Worm (Caenorhabditis elegans) whole organism, early embryonic: ENCODE data around the gene col-14.

Experiments used
- B0310.2 ChIP-seq: sonication (generic microtip); optimal IDR thresholded peaks from 2 replicates; lab custom pipeline; 2016; ENCODE audit warnings: mild to moderate bottlenecking, missing genetic modification characterization, missing compliant biosample characterization
- F13C5.2 ChIP-seq: sonication (generic microtip); optimal IDR thresholded peaks from 2 replicates; lab custom pipeline; 2017; ENCODE audit warnings: mild to moderate bottlenecking, missing genetic modification characterization, inconsistent platforms, missing compliant biosample characterization
- aly-1 ChIP-seq: sonication (generic microtip); optimal IDR thresholded peaks from 2 replicates; lab custom pipeline; 2016; ENCODE audit warnings: missing genetic modification characterization, missing compliant biosample characterization
- ama-1 ChIP-seq: fragments of 150-350 bp; optimal IDR thresholded peaks from 2 replicates; lab custom pipeline; 2014
- ceh-13 ChIP-seq: fragments of 200-800 bp; sonication (Bioruptor generic); optimal IDR thresholded peaks from 2 replicates; lab custom pipeline; 2018; ENCODE audit warnings: mild to moderate bottlenecking, missing genetic modification characterization, missing compliant biosample characterization
- ceh-36 ChIP-seq: sonication (generic microtip); optimal IDR thresholded peaks from 2 replicates; lab custom pipeline; 2016; ENCODE audit warnings: missing genetic modification characterization, inconsistent platforms, missing compliant biosample characterization
- ets-7 ChIP-seq: sonication (generic microtip); optimal IDR thresholded peaks from 2 replicates; lab custom pipeline; 2016; ENCODE audit warnings: missing genotype, missing genetic modification characterization, missing compliant biosample characterization
- flt-1 ChIP-seq: fragments of 200-800 bp; sonication (Bioruptor generic); IDR thresholded peaks from 2 replicates; pipeline ENCODE4 v1.3.6; 2022; ENCODE audit warnings: missing genetic modification characterization, missing compliant biosample characterization
- hmbx-1 ChIP-seq: sonication (generic microtip); optimal IDR thresholded peaks from 2 replicates; lab custom pipeline; 2016; ENCODE audit warnings: mild to moderate bottlenecking, missing genetic modification characterization, missing compliant biosample characterization
- hmg-4 ChIP-seq: fragments of 200-800 bp; sonication (Bioruptor generic); optimal IDR thresholded peaks from 2 replicates; lab custom pipeline; 2018; ENCODE audit warnings: mild to moderate bottlenecking, missing genetic modification characterization, missing compliant biosample characterization
- hnd-1 ChIP-seq: sonication (generic microtip); optimal IDR thresholded peaks from 2 replicates; lab custom pipeline; 2016; ENCODE audit warnings: missing genetic modification characterization, missing compliant biosample characterization
- pes-1 ChIP-seq: fragments of 200-800 bp; sonication (Bioruptor generic); IDR thresholded peaks from 2 replicates; pipeline ENCODE4 v1.3.6; 2022; ENCODE audit warnings: missing genetic modification reagents, missing genetic modification characterization, missing compliant biosample characterization
- scrt-1 ChIP-seq: fragments of 200-800 bp; sonication (Bioruptor generic); IDR thresholded peaks from 2 replicates; pipeline ENCODE4 v1.3.6; 2022; ENCODE audit warnings: missing genetic modification characterization, missing compliant biosample characterization
- sea-1 ChIP-seq: fragments of 200-800 bp; sonication (Bioruptor generic); conservative IDR thresholded peaks from 2 replicates; pipeline ENCODE4 v1.3.6; 2022; ENCODE audit warnings: missing genetic modification characterization, missing compliant biosample characterization
- tbx-11 ChIP-seq: fragments of 200-800 bp; sonication (Bioruptor generic); IDR thresholded peaks from 2 replicates; pipeline ENCODE4 v1.3.6; 2022; ENCODE audit warnings: missing genetic modification characterization, missing compliant biosample characterization
- tbx-37 ChIP-seq: fragments of 200-800 bp; sonication (Bioruptor generic); conservative IDR thresholded peaks from 2 replicates; pipeline ENCODE4 v1.3.6; 2022; ENCODE audit warnings: missing genetic modification reagents, missing genetic modification characterization, missing compliant biosample characterization
- tra-4 ChIP-seq: sonication (generic microtip); optimal IDR thresholded peaks from 2 replicates; lab custom pipeline; 2017; ENCODE audit warnings: missing genetic modification characterization, missing compliant biosample characterization

Gene col-14

DNA sequence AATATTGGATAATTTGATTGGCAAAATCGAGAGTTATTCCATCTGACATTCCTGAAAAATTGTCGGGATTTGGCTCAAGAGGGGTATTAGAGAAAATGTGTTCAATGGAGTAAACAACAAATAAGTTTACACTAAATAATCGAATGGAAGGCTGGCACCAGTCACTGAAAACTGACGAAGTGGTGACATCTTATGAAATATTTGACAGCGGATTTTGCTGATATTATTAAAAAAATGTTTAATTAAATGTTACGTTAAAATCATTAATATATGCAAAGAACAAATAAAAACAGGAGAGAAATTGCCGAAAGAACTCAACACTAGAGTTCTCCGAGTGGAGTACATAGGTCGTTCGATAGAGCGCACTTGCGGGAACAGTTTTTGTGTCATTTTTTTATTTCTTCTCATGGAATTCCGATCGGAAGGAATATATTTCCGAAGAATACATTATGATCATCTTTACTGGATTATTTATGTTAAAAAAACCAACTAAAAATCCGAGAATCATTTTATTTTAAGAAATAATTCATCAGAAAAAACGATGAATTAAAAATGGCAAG is 32.4 kb downstream of the col-14 start, which contains the start of gene tag-322:
Gene tag-322, minus strand, starts transcription at position 51 of the 560 bp plus-strand sequence.
- no peak for TF ChIP-seq pes-1 (GFP tag; lab: Robert Waterston, UW)
- TF ChIP-seq F13C5.2 (tag; lab: Kevin White, UChicago): no peak
- TF ChIP-seq flt-1 (GFP tag; lab: Robert Waterston, UW): no peak
- TF ChIP-seq ama-1: no peak
- TF ChIP-seq ceh-36 (tag; lab: Kevin White, UChicago): no peak
- TF ChIP-seq aly-1 (tag; lab: Kevin White, UChicago): no peak
- no peak for TF ChIP-seq ceh-13
- no peak for TF ChIP-seq tbx-37 (GFP tag; lab: Robert Waterston, UW)
- TF ChIP-seq tra-4 (tag; lab: Kevin White, UChicago): no peak
- no peak for TF ChIP-seq hnd-1 (tag; lab: Kevin White, UChicago)
- TF ChIP-seq ets-7 (tag; lab: Kevin White, UChicago): no peak
- no peak for TF ChIP-seq B0310.2
- no peak for TF ChIP-seq hmbx-1 (tag; lab: Kevin White, UChicago)

DNA sequence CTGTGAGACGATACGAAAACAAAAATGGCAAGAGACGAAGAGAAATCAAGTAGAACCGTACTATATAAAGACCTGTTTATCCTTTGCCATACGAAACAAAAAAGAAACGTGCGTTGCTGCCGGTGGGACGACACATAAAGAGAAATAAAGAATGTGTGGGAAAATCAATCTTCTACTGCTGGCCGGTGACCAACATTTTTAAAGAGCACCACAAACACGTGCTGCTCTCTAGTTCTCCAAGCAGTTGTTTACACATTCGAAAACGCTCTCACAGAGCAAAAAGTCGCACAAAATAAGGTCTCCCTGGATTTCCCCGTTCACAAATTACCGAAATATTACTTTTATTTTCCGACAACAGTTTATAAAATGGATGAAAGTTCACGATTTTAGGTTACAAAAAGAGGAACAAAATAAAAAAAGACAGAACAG is 36.3 kb downstream of the col-14 start, which contains the start of gene imp-3:
Gene imp-3, minus strand, starts transcription at position 93 of the 429 bp plus-strand sequence.
- TF ChIP-seq ama-1 (peak; percentile 67), pes-1 (GFP tag; lab: Robert Waterston, UW) (no peak), sea-1 (0 out of 2 replicates have a peak, but pooled peaks have one; percentile 21)

DNA sequence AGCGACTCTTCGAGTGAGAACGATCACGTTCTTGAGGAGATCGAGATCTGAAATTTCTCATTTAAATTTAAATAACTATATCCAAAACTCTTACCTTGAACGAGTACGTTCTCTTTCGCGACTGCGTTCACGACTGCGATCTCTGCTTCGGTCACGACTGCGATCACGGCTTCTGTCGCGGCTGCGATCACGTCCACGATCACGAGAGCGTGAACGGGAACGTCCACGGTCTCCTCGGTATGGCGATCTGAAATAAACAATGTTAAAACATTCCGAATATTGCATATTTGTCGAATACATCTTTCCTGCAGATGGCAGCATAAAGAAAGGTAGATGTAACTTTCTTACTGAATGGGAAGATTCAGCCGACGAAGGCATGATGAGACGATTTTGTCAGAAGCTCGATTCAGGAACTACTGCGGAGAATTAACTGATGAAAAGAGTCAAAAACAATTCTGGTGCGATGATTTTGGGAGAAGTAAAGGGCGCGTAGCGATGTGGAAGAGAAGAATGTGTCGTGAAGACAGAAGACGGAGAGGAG is 37.0 kb downstream of the col-14 start:
- TF ChIP-seq ama-1 (peak; percentile 67), ceh-13 (no peak)

DNA sequence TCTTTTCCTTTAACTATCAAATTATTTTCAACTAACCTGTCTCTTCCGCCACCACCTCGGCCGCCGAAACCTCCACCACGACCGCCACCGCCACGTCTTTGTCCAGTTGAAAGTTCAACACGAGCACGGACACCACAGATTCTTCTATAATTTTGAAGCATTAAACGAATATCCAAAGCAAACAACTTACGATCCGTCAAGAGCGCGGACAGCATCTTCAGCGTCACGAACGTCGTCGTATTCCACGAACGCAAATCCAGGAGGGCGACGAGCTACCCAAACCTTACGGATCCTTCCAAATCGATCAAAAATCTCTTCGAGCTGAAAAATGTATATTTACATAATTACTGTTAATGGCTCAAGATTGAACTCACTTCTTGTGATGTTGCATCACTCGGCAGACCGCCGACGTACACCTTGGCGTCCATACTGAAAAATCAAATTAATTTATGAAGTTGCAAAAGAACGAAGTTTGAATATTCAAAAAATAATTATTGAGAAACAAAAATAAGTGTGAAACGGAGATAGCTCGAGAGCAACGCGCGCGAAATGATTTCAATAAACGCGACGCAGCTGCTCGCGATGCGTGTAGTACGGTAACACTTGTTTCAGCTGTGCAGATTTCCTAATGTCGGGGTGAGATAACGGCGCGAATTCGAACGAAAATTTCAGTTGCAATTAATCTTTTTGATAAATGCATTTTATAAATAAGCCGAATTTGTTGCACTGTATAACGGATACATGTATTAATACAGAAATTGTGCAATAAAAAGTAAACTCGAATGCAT is 37.8 kb downstream of the col-14 start, which contains the start of gene rsp-6:
Gene rsp-6, minus strand, starts transcription at position 429 of the 788 bp plus-strand sequence.
- TF ChIP-seq F13C5.2 (tag; lab: Kevin White, UChicago) (peak; percentile 84), ama-1 (peak; percentile 41), pes-1 (GFP tag; lab: Robert Waterston, UW) (no peak), ceh-36 (tag; lab: Kevin White, UChicago) (no peak), ets-7 (tag; lab: Kevin White, UChicago) (no peak)

DNA sequence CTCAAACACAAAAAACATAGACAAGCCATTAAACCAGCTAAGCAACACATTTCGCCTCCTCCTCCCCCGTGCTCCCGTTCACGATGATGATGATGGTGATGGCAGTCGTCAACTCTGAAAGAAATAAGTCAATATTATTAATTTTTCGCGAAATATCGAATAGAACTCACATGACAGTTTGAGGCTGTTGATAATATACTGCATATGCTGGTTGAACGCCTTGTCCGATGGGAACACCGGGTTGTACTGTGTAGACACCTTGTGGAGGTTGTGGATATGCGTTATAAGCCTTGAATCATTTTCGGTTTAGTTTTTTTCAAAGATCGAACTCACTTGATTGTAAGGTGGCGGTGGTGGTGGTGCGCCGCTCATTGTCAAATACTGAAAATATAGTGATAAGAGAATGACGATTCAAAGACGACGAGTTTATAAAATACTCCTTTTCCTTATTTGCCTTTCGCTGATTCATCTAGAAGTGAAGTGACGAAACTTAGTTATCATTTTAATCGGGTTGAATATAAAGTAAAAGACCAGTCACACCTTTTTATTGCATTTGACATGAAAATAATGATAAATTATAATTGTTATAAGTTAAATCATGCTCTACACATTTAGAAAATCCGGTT is 38.7 kb downstream of the col-14 start, which contains the start of gene C33H5.13:
Gene C33H5.13, minus strand, starts transcription at position 443 of the 626 bp plus-strand sequence.
- TF ChIP-seq ama-1 (no peak), hnd-1 (tag; lab: Kevin White, UChicago) (no peak), ceh-13 (no peak), flt-1 (GFP tag; lab: Robert Waterston, UW) (no peak), tra-4 (tag; lab: Kevin White, UChicago) (no peak), B0310.2 (no peak), hmbx-1 (tag; lab: Kevin White, UChicago) (no peak), F13C5.2 (tag; lab: Kevin White, UChicago) (no peak), aly-1 (tag; lab: Kevin White, UChicago) (no peak), scrt-1 (GFP tag; lab: Robert Waterston, UW) (no peak), ets-7 (tag; lab: Kevin White, UChicago) (no peak), ceh-36 (tag; lab: Kevin White, UChicago) (no peak), sea-1 (no peak), pes-1 (GFP tag; lab: Robert Waterston, UW) (no peak), tbx-11 (no peak)

DNA sequence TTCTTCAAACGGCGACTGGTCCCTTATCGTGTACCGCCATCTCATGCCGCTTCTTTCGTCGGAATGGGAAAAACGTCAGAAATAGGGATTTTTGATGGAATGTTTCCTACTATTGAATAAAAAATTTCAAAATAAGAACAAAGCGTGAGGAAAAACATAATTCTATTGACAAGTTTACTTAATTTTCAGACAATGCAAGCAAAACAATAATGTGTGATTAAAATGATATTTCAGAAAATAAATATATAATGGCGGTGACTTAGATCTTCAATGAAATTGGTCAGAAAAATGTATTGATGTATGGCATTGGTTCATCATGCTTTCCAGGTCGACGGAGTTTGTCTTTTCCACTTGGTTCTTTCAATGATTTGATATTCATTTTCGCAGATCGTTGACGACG is 41.5 kb downstream of the col-14 start, which contains the start of gene ntp-1:
Gene ntp-1, minus strand, starts transcription at position 101 of the 400 bp plus-strand sequence.
- no peak for TF ChIP-seq flt-1 (GFP tag; lab: Robert Waterston, UW)
- no peak for TF ChIP-seq F13C5.2 (tag; lab: Kevin White, UChicago)
- TF ChIP-seq ceh-36 (tag; lab: Kevin White, UChicago): no peak
- no peak for TF ChIP-seq scrt-1 (GFP tag; lab: Robert Waterston, UW)
- no peak for TF ChIP-seq aly-1 (tag; lab: Kevin White, UChicago)
- TF ChIP-seq pes-1 (GFP tag; lab: Robert Waterston, UW): no peak
- TF ChIP-seq tra-4 (tag; lab: Kevin White, UChicago): no peak
- TF ChIP-seq ama-1: no peak
- TF ChIP-seq hmbx-1 (tag; lab: Kevin White, UChicago): no peak
- TF ChIP-seq tbx-11: no peak
- no peak for TF ChIP-seq tbx-37 (GFP tag; lab: Robert Waterston, UW)
- no peak for TF ChIP-seq ets-7 (tag; lab: Kevin White, UChicago)
- TF ChIP-seq B0310.2: no peak
- no peak for TF ChIP-seq hnd-1 (tag; lab: Kevin White, UChicago)
- no peak for TF ChIP-seq sea-1
- TF ChIP-seq hmg-4 (GFP tag; lab: Kevin White, UChicago): no peak

DNA sequence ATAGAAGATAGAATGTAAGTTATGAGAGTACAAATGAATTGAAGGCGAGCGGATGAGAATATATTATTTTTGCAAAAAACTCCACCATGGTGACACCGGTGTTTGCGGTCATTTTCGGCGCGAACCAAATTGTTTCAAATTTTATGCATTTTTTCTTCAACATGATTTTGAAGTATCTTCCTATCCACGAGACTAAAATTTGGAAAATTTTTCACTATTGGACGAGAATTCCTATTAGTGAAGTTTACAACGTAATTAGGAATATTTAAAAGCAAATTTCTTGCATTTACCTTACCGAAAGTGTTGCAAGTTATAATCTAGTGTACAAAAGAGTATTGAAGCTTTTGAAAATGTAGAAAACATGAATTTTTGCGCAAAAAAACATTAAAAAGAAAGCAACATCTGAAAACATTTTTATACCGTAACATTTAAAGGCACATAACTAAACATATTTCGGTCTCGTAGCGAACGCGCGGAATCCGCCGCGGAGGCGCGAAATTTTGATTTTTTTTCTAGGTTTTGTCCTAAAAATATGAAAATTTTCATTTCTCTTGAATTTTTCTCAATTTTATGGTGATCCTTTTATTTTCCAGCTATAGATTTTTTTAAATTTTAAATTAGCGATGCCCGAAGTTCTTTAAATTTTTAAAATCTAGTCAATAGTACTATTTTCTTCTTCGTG is 43.4 kb downstream of the col-14 start, which contains the start of gene sgo-1:
Gene sgo-1, minus strand, starts transcription at position 51 of the 682 bp plus-strand sequence.
- TF ChIP-seq pes-1 (GFP tag; lab: Robert Waterston, UW) (no peak), scrt-1 (GFP tag; lab: Robert Waterston, UW) (no peak), tbx-11 (no peak), sea-1 (no peak), tbx-37 (GFP tag; lab: Robert Waterston, UW) (no peak), hnd-1 (tag; lab: Kevin White, UChicago) (no peak), ets-7 (tag; lab: Kevin White, UChicago) (no peak), B0310.2 (no peak), ceh-13 (no peak), ama-1 (no peak)
